Worm (Caenorhabditis elegans) whole organism, dauer: Measurements from ENCODE around the gene srh-36.

ENCODE experiments used
- unc-62 ChIP-seq: sonication (generic microtip); optimal IDR thresholded peaks from 2 replicates; lab custom pipeline; 2017; ENCODE audit warnings: missing biosample characterization, missing genetic modification reagents, missing genetic modification characterization

srh-36 gene

DNA sequence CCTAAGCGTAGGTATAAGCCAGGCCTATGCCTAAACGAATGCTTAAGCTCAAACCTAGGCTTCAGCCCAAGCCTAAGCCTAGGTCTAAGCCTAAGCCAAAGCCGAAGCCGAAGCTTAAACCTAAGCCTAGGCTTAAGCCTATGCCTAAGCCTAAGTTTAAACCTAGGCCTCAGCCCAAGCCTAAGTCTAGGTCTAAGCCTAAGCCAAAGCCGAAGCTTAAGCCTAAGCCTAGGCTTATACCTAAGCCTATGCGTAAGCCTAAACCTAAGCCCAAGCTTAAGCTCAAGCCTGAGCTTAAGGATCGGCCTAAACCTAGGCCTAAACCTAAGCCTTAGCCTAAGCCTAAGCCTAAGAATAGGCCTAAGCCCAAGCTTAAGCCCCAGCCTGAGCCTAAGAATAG is 4.5 kb upstream of the srh-36 start:
- no peak for TF ChIP-seq unc-62 (GFP tag; lab: Kevin White, UChicago)

DNA sequence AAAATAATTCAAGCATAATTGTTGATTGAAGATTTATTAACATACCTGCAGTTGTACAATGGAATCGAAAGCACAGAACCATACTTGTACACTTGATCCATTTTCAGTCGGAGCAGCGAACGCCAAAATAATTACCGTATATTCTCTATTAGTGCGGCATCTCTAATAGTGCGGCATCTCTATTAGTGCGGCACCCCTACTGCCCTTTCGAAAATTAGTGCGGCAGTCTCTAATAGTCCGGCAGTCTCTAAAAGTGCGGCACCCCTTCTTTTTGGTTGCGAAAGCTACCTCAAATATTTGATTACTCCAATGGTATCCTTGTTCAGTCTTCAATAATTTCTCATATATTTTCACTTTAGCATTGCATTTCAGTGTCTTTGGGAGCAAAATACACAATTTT is 3.4 kb downstream of the srh-36 start, which contains the start of gene srt-34:
Gene srt-34 (minus strand): TSS at position 101 of the 400 bp plus-strand sequence.
- TF ChIP-seq unc-62 (GFP tag; lab: Kevin White, UChicago), result no peak

DNA sequence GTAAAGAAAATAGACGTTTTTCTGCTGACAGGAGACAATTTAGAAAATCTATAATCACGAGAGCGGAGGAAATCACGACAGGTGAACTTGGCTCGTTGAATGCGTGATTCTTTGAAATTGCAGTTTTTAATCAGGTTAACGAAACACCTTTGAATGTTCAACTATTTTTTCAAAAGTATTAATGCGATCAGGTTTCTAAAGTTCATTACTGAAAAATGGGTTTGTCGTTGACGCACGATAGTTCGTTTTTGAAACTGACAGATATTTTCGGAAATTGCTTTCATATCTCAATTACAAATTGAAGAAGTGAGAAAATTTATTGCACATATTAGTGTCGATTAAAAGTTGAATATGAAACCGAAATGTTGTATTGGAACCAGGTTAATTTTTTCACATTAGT is 5.5 kb downstream of the srh-36 start, which contains the start of gene F54E2.5:
Gene F54E2.5 (minus strand): TSS at position 101 of the 400 bp plus-strand sequence.
- TF ChIP-seq unc-62 (GFP tag; lab: Kevin White, UChicago), result no peak

DNA sequence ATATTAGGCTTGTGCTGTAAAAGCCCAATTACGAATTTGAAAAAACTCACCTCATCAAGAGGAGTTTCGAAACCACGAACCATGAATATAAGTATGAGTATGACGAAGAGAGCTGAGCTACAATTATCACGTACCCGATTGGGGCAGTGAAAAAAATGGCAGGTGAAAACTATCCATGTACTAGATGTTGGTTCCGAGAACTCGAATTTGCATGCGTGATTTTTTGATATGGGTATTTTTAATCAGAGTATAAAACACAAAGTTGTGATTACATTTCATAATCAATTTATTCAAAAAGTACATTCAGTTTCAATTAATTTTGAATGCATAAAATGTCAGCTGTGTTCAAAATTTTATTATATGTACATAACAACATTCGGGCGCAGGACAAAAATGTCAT is 7.6 kb downstream of the srh-36 start, which contains the start of gene F54E2.9:
Gene F54E2.9 (minus strand): TSS at position 132 of the 400 bp plus-strand sequence.
- TF ChIP-seq unc-62 (GFP tag; lab: Kevin White, UChicago), result no peak

DNA sequence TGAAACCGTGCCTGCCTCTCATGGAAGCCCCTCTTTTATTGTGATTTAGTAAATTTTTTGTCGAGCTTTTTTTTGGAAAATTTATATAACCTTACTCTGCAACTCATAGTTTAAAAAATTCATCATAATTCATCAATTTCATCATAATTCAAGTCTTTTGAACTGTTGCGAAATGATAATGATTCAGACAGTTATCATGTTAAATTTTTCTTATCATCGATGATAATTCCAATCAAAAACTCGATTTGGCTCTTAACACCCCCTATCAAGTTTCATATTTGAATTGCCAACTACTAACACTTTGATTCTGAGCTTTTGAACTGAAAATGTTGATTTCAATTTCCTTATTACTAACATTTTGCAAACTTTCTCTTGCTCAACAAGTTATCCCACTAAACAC is 11.3 kb downstream of the srh-36 start, which contains the start of gene F54E2.1:
Gene F54E2.1 (plus strand): TSS at position 235 of the 400 bp plus-strand sequence.
- TF ChIP-seq unc-62 (GFP tag; lab: Kevin White, UChicago), result no peak

DNA sequence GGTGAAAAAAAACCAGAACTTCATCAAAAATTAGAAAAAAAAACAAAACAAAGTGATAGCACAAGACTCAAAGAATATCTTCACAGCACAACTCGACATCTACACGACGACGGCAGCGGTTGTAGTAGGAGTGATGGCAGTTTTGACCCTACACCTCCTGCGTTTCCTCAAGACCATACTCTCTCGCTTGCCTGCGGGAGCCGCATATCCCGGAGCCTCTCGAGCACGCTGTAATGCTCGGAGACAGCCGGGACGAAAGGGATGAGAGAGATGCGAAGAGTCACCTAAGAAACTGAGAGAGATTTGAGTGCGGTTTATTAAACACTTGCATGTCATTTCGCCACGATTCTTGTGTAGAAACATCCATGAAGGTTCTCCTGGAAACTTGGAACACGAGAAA is 12.0 kb downstream of the srh-36 start:
- no peak for TF ChIP-seq unc-62 (GFP tag; lab: Kevin White, UChicago)

DNA sequence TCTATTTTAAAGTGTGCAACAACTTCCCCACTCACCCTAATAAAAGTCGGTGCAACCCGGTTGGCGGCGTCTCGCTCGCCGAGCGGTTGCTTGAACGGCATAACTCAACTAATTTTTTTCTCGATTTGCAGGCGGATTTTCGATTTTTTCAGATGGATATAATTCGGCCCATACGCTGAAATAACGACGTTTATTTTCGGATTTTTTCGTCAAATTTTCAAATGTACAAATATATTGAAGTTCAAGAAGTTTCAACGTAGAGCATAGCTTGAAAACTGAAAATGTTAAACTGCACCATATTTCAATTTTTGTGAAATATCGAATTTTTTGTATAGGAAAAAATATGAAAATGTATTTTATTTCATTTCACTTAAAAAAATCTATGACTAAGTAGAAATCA is 13.7 kb downstream of the srh-36 start, which contains the start of gene ketn-1:
Gene ketn-1 (minus strand): TSS at position 101 of the 400 bp plus-strand sequence.
- no peak for TF ChIP-seq unc-62 (GFP tag; lab: Kevin White, UChicago)

DNA sequence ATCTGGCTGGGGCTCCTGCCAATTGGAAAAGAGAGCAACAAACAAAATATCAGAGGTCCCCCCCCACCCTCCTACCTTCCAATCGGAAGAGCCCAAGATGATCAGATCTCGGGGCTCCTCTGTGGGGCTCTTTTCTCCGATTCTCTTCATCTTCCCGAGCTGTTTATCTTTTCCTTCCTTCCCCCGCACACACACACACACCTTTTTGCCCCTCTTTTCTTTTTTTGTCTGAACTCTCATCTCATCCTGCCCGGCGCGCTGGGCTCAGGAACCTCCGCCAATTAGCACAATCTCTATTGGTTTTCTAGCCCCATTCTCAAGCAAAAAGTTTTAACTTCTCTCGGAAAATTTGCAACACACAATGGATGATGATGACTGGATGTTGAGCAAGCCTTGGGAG is 18.2 kb downstream of the srh-36 start:
- no peak for TF ChIP-seq unc-62 (GFP tag; lab: Kevin White, UChicago)

DNA sequence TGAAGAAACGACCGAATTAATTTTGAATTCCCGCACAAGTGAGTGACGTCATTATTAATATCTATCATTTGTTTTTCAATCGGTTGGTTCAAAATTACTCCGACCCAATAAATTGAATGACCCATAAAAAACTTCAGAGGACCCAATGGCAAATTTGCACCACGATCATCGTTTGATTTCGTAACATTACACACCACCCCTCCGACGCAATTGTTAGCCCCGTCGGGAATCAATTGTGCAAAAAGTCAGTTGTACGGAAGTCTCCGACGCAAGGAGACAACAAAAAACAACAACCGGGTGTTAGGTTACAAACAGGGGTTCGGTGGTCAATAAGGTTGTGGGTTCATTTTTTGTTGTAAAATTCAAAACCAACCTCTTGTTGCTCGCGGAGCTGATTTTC is 19.5 kb downstream of the srh-36 start:
- TF ChIP-seq unc-62 (GFP tag; lab: Kevin White, UChicago), result no peak

DNA sequence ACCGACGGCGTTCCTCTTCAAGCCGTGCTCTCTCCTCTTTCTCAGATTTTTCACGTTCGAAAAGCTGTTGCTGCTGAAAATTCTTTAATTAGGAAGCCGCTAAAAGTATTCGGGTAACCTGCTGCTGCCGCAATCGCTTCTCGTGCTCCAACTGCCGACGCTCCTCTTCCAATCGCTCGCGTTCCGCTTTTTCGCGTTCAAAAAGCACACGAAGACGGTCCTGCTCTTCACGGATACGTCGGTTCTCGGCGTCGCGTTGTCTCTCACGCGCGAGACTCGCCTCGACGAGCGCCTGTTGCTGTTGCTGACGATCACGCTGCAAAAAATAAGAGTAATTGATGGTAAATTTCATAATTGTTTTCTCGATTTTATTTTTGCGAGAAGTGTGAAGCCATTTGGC is 20.8 kb downstream of the srh-36 start:
- no peak for TF ChIP-seq unc-62 (GFP tag; lab: Kevin White, UChicago)

DNA sequence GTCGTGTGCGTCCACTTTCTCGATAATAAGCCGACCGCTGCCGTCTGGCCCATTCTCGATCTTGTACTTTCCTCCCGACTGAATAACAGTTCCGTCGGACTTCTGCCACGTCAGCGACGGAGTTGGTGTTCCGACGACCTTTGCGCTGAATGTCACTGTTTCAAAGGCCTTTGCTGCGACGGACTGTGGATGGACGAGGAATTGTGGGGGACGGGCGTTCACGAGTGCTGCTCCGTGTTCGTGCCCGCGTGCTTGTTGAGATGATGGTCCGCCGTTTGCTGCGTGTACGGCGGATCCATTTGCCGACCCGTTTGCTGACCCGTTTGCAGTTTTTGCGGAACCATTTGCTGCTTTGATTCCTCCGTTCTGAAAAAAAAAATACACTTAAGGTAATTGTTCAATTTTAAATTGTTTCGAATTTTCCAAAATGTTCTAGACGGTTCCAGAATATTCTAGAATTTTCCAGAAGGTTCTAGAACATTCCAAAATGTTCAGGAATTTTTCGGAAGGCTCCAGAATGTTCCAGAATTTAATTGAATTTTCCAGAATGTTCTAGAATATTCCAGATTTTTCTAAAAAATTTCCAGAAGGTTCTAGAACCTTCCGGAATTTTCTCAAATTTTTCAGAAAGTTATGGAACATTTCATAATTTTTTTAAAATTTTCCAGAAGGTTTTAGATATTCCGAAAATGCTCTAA is 22.1 kb downstream of the srh-36 start:
- no peak for TF ChIP-seq unc-62 (GFP tag; lab: Kevin White, UChicago)

DNA sequence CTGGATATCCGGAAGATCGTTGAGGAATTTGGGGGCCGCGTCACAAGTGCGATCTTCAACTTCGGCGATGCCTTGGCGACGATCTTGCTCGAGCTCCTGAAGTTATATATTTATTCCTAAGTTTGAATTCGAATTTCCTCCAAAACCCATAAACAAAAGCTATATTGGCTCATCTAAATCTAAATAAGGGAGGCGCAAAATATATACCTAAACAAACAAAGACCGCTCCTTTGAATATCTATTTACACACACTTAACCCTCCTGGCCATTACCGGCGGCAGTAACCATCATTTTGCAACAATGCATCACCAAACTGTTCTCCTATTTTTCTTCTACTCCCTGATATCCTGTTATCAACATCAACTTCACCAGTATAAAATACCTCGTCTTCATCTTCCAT is 25.5 kb downstream of the srh-36 start, which contains the start of gene F54E2.2:
Gene F54E2.2 (plus strand): TSS at position 301 of the 400 bp plus-strand sequence.
- TF ChIP-seq unc-62 (GFP tag; lab: Kevin White, UChicago), result no peak

DNA sequence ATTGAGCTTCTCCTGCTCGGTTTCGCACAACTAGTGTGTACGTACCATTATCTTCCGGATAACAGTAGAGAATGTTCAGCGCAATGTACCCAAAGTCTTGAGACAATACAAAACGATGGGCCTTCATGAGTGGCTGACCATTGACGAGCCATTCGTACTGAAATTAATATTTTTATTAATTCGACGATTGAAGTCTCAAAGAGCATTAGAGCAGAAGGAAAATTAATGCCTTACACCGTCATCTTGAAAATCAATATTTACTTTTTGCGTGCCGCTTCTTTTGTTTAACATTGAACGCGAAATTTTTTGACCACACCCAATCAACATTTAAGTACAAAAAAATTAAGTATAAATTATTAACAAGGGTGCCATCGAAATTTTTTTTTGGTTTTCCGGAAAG is 28.5 kb downstream of the srh-36 start:
- TF ChIP-seq unc-62 (GFP tag; lab: Kevin White, UChicago), result no peak

DNA sequence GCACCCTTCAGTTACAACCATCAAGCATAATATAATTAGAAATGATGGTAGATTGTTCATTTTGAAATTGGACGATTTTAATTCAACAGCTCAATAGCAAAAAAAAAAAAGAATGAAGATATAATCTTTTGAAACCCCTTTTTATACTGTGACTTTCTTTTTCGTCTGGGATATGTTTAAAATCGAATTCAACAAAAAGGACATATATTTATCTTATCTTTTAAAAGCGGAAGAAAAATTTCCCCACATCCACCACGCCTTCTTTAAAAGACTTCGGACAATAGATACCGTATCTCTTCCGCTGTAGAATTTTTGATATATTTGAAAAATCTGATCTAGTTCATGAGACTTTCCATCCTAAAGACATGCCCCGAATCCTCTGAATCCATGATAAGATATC is 40.7 kb downstream of the srh-36 start, which contains the start of gene R05D8.11:
Gene R05D8.11 (minus strand): TSS at position 101 of the 400 bp plus-strand sequence.
- no peak for TF ChIP-seq unc-62 (GFP tag; lab: Kevin White, UChicago)

DNA sequence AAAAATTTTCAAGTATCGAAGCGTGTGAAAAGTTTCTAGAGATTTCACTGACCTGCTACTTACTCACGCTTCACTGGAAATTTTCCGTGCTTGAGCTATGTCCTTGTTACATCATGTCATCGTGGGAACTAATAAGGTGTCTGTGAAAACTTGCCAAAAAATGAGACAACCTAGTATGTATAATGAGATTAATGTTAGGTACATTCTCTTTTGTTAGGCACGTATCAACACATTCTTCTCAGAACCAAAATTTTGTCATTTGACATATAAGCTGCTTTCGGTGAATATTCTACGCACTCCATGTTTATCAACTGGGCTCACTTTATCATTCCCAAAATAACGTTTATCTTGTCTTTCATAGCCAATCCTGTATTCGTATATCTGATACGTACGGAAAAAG is 47.4 kb downstream of the srh-36 start, which contains the start of gene srj-18:
Gene srj-18 (plus strand): TSS at position 301 of the 400 bp plus-strand sequence.
- TF ChIP-seq unc-62 (GFP tag; lab: Kevin White, UChicago), result no peak

DNA sequence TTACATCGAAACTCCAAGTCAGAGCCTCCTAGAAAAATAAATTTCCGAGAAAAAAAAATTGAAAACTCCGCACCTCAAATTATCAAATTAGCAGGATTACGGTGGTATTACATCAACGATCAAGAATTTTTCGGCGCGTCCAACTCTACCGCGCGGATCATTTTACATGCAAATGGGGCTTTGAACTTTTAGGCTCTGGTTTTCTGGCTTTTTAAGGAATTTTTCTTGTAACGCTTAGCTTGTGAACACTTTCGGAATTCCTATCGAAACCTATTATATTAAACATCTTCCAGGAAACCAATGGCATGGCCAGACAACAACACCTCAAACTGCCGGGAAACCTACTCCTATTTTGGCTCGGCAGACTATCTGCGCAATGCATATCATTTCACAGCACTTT is 49.9 kb downstream of the srh-36 start, which contains the start of gene srh-56:
Gene srh-56 (plus strand): TSS at position 301 of the 400 bp plus-strand sequence.
- no peak for TF ChIP-seq unc-62 (GFP tag; lab: Kevin White, UChicago)

DNA sequence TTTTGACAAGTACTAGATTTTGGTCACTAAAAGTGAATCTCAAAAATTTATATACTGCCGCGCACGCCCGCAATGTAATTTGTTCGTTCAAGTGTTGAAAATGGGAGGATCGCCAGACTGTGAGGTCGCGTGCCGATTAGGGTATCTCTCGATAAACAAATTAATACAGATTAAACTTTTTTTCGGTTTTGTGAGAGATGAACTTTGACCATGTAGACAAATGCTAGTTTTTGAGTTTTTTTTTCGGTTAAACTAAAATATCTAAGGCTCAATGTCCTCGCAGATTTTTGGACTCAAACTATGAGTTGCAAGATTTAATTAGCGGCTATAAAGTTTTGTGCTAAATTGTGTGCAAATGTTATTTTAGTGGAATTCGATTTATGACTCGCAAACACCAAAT is 51.7 kb downstream of the srh-36 start, which contains the start of gene dhs-15:
Gene dhs-15 (minus strand): TSS at position 101 of the 400 bp plus-strand sequence.
- TF ChIP-seq unc-62 (GFP tag; lab: Kevin White, UChicago), result no peak
